Fruit fly (Drosophila melanogaster) whole organism, pupa: ENCODE measurements around the gene roq.

Source experiments
- CG10348 ChIP-seq: fragments of 200-800 bp; sonication (Bioruptor generic); IDR thresholded peaks from 2 replicates; pipeline ENCODE4 v1.3.6; 2022; ENCODE audit warnings: missing biosample characterization, missing genetic modification characterization
- CG12605 ChIP-seq: fragments of 200-800 bp; sonication (Bioruptor generic); IDR thresholded peaks from 2 replicates; pipeline ENCODE4 v1.3.6; 2022; ENCODE audit warnings: missing biosample characterization, missing genetic modification characterization
- CG13204 ChIP-seq: fragments of 200-800 bp; sonication (Bioruptor generic); optimal IDR thresholded peaks from 2 replicates; lab custom pipeline; 2018; ENCODE audit warnings: missing biosample characterization, mild to moderate bottlenecking, missing genetic modification characterization, moderate library complexity
- CG14655 ChIP-seq: fragments of 200-800 bp; sonication (Bioruptor generic); optimal IDR thresholded peaks from 3 replicates; lab custom pipeline; 2017; ENCODE audit warnings: mild to moderate bottlenecking, missing biosample characterization, missing genetic modification reagents, missing genetic modification characterization
- CG15710 ChIP-seq: fragments of 200-800 bp; sonication (Bioruptor generic); optimal IDR thresholded peaks from 2 replicates; lab custom pipeline; 2018; ENCODE audit warnings: missing biosample characterization, mild to moderate bottlenecking, missing genetic modification characterization, moderate library complexity
- CG17806 ChIP-seq: fragments of 200-800 bp; sonication (Bioruptor generic); optimal IDR thresholded peaks from 2 replicates; lab custom pipeline; 2018; ENCODE audit warnings: missing biosample characterization, mild to moderate bottlenecking, missing genetic modification characterization, moderate library complexity
- CG32121 ChIP-seq: fragments of 200-800 bp; sonication (Bioruptor generic); IDR thresholded peaks from 2 replicates; pipeline ENCODE4 v1.3.6; 2022; ENCODE audit warnings: missing biosample characterization, missing genetic modification characterization
- CG34367 ChIP-seq: fragments of 200-800 bp; sonication (Bioruptor generic); optimal IDR thresholded peaks from 2 replicates; lab custom pipeline; 2018; ENCODE audit warnings: missing biosample characterization, mild to moderate bottlenecking, missing genetic modification characterization
- CG4496 ChIP-seq: fragments of 200-800 bp; sonication (Bioruptor generic); IDR thresholded peaks from 3 replicates; pipeline ENCODE4 v1.3.6; 2022; ENCODE audit warnings: missing biosample characterization, missing genetic modification characterization
- CG8159 ChIP-seq: fragments of 200-800 bp; sonication (Bioruptor generic); optimal IDR thresholded peaks from 3 replicates; lab custom pipeline; 2018; ENCODE audit warnings: missing biosample characterization, mild to moderate bottlenecking, missing genetic modification characterization, moderate library complexity
- CG8301 ChIP-seq: fragments of 200-800 bp; sonication (Bioruptor generic); optimal IDR thresholded peaks from 2 replicates; lab custom pipeline; 2018; ENCODE audit warnings: missing biosample characterization, mild to moderate bottlenecking, missing genetic modification characterization
- CG9948 ChIP-seq: fragments of 200-800 bp; sonication (Bioruptor generic); optimal IDR thresholded peaks from 2 replicates; lab custom pipeline; 2018; ENCODE audit warnings: missing biosample characterization, mild to moderate bottlenecking, missing genetic modification characterization, moderate library complexity
- D1 ChIP-seq: fragments of 200-800 bp; sonication (Bioruptor generic); optimal IDR thresholded peaks from 2 replicates; lab custom pipeline; 2018; ENCODE audit warnings: missing biosample characterization, mild to moderate bottlenecking, missing genetic modification characterization, moderate library complexity
- EcR ChIP-seq: fragments of 200-800 bp; sonication (Bioruptor generic); optimal IDR thresholded peaks from 3 replicates; lab custom pipeline; 2019; ENCODE audit warnings: missing biosample characterization, missing genetic modification characterization, mild to moderate bottlenecking, moderate library complexity, missing genetic modification reagents
- Ets98B ChIP-seq: fragments of 200-800 bp; sonication (Bioruptor generic); IDR thresholded peaks from 2 replicates; pipeline ENCODE4 v1.3.6; 2022; ENCODE audit warnings: missing biosample characterization, missing genetic modification characterization
- Pif1A ChIP-seq: fragments of 200-800 bp; sonication (Bioruptor generic); optimal IDR thresholded peaks from 3 replicates; lab custom pipeline; 2016; ENCODE audit warnings: missing biosample characterization, missing genetic modification characterization
- Pif1B ChIP-seq: fragments of 200-800 bp; sonication (Bioruptor generic); optimal IDR thresholded peaks from 3 replicates; lab custom pipeline; 2016; ENCODE audit warnings: missing biosample characterization, missing genetic modification characterization
- Snoo ChIP-seq: fragments of 200-800 bp; sonication (Bioruptor generic); optimal IDR thresholded peaks from 3 replicates; lab custom pipeline; 2017; ENCODE audit warnings: missing biosample characterization, mild to moderate bottlenecking, missing genetic modification characterization, inconsistent platforms
- fd96Ca ChIP-seq: fragments of 200-800 bp; sonication (Bioruptor generic); IDR thresholded peaks from 3 replicates; pipeline ENCODE4 v1.3.6; 2022; ENCODE audit warnings: missing biosample characterization, missing genetic modification characterization
- gl ChIP-seq: fragments of 200-800 bp; sonication (Bioruptor generic); optimal IDR thresholded peaks from 2 replicates; lab custom pipeline; 2018; ENCODE audit warnings: missing biosample characterization, mild to moderate bottlenecking, missing genetic modification characterization
- rn ChIP-seq: fragments of 200-800 bp; sonication (Bioruptor generic); IDR thresholded peaks from 2 replicates; pipeline ENCODE4 v1.3.6; 2022; ENCODE audit warnings: missing biosample characterization, missing genetic modification characterization

Gene roq

DNA sequence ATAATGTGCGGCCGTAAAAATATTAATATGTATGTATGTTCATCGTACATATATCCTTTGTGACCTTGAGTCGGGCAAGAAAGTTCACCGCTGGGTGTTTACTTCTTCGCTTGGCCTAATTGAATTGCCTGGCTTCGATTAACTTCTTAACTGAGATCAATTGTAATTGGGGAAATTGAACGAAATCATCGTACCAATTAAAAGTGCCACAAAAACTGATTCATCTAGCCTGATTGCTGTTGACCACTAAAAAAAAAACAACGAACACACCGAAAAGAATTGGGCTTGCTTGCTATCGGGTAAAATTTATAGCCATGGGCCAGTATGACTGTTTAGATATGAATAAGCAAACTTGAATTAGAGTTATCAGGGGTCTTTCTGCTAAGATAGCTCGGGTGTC, 23.9 kb upstream of the roq start:
- TF ChIP-seq CG10348 (no peak), CG34367 (tag; lab: Kevin White, UChicago) (no peak), rn (GFP tag; lab: Robert Waterston, UW) (no peak), Pif1A (GFP tag; lab: Kevin White, UChicago) (no peak), gl (tag; lab: Kevin White, UChicago) (no peak), fd96Ca (GFP tag; lab: Robert Waterston, UW) (no peak), Snoo (tag; lab: Kevin White, UChicago) (no peak), CG8159 (no peak), CG17806 (tag; lab: Kevin White, UChicago) (no peak), CG14655 (no peak), Ets98B (GFP tag; lab: Robert Waterston, UW) (no peak), CG4496 (GFP tag; lab: Robert Waterston, UW) (no peak), EcR (no peak), CG8301 (tag; lab: Kevin White, UChicago) (no peak), CG9948 (tag; lab: Kevin White, UChicago) (no peak), Pif1B (GFP tag; lab: Kevin White, UChicago) (no peak), CG13204 (GFP tag; lab: Kevin White, UChicago) (no peak), CG15710 (tag; lab: Kevin White, UChicago) (no peak), D1 (tag; lab: Kevin White, UChicago) (no peak)

DNA sequence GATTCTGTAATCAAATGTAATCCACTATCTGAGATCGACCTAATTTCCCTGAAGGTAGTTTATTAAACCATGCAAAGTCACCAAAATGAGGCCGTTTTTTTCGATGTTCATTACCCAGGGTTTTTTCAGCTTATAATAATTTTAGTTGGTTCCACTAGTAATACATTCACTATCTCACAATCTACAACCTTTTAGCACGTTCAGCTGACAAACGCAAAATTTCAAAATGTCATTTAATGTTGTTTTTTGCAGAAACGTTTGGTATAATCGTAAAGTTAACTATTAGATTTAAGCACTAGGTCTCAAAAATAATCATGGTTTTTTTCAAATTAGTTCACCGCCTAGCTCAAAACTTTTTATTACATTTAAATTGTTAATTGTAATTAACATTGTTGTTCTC, 21.8 kb upstream of the roq start, which contains the start of gene CG44836:
Gene CG44836 (minus strand): TSS at position 101 of the 400 bp plus-strand sequence.
- no peak for TF ChIP-seq CG34367 (tag; lab: Kevin White, UChicago)
- no peak for TF ChIP-seq EcR
- TF ChIP-seq CG12605 (GFP tag; lab: Robert Waterston, UW), result no peak
- no peak for TF ChIP-seq Snoo (tag; lab: Kevin White, UChicago)
- TF ChIP-seq CG9948 (tag; lab: Kevin White, UChicago), result no peak
- TF ChIP-seq rn (GFP tag; lab: Robert Waterston, UW), result no peak
- no peak for TF ChIP-seq Ets98B (GFP tag; lab: Robert Waterston, UW)
- TF ChIP-seq CG4496 (GFP tag; lab: Robert Waterston, UW), result no peak

dm6 chr3L:16394506-16394905, 16.1 kb upstream of the roq start, which contains the start of gene Gagr:
TSS of gene Gagr (plus strand) at chr3L:16394586.
- TF ChIP-seq fd96Ca (GFP tag; lab: Robert Waterston, UW) (no peak), CG4496 (GFP tag; lab: Robert Waterston, UW) (no peak), D1 (tag; lab: Kevin White, UChicago) (no peak), CG9948 (tag; lab: Kevin White, UChicago) (no peak), CG8159 (no peak), Pif1A (GFP tag; lab: Kevin White, UChicago) (no peak), CG14655 (no peak), Ets98B (GFP tag; lab: Robert Waterston, UW) (no peak), rn (GFP tag; lab: Robert Waterston, UW) (no peak)

DNA sequence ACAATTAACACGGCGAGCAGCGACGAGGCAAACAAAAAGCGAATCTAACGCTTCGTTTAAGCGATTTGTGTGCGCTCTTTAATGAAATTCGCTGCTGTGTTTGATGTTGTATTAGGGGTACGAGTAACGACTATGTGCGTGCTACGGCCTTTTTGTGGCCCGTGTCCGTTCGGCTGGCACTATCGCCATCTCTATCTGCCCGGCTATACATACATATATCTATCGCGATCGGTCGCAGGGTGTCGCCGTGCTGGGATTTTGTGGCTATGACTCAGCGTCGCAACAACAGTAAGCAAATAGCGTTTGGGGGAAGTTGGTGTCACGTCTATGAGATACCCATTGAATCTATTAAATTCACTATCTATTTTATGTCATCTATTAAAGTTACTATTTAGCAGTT, 15.3 kb upstream of the roq start:
- no peak for TF ChIP-seq CG9948 (tag; lab: Kevin White, UChicago)
- no peak for TF ChIP-seq Snoo (tag; lab: Kevin White, UChicago)
- TF ChIP-seq CG15710 (tag; lab: Kevin White, UChicago), result no peak
- TF ChIP-seq CG34367 (tag; lab: Kevin White, UChicago), result no peak
- TF ChIP-seq CG17806 (tag; lab: Kevin White, UChicago), result no peak
- TF ChIP-seq CG14655, result no peak
- TF ChIP-seq EcR, result no peak
- no peak for TF ChIP-seq CG32121 (GFP tag; lab: Robert Waterston, UW)
- TF ChIP-seq CG8301 (tag; lab: Kevin White, UChicago), result no peak
- no peak for TF ChIP-seq CG13204 (GFP tag; lab: Kevin White, UChicago)
- no peak for TF ChIP-seq CG4496 (GFP tag; lab: Robert Waterston, UW)
- no peak for TF ChIP-seq gl (tag; lab: Kevin White, UChicago)
- no peak for TF ChIP-seq D1 (tag; lab: Kevin White, UChicago)
- no peak for TF ChIP-seq Ets98B (GFP tag; lab: Robert Waterston, UW)
- TF ChIP-seq, all 21 proteins: peak for 0

DNA sequence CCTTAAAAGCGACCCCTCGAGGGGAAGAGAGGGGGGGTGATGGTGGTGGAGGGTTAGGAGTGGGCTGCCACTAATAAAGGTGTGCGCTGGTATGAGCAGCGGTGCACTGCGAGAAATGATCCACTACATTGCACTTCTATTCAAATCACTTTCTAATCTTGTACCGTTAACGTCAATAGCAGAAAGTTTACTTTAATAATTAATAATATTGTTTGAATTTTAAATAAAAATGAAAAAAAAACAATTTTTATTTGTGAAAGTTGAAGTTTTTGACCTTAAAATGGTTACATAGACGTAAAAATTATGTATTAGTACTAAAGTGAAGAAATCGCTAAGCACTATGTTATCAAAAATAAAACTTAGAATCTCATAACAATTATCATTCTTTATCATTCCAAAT, 14.5 kb upstream of the roq start:
- TF ChIP-seq CG10348 (no peak), gl (tag; lab: Kevin White, UChicago) (no peak), Pif1A (GFP tag; lab: Kevin White, UChicago) (no peak), Snoo (tag; lab: Kevin White, UChicago) (no peak), CG14655 (peak; percentile 55), CG8159 (peak; percentile 9), fd96Ca (GFP tag; lab: Robert Waterston, UW) (no peak; the same call in 2 of the 3 replicates), CG17806 (tag; lab: Kevin White, UChicago) (peak; percentile 6), CG9948 (tag; lab: Kevin White, UChicago) (peak; percentile 34), CG15710 (tag; lab: Kevin White, UChicago) (peak; percentile 9)
- TF ChIP-seq, all 21 proteins: peak for 5

- TF ChIP-seq fd96Ca (GFP tag; lab: Robert Waterston, UW) (0 out of 3 replicates have a peak, but pooled peaks have one; percentile 20), Pif1B (GFP tag; lab: Kevin White, UChicago) (no peak), CG8159 (no peak), gl (tag; lab: Kevin White, UChicago) (no peak), CG10348 (no peak), CG8301 (tag; lab: Kevin White, UChicago) (no peak), CG32121 (GFP tag; lab: Robert Waterston, UW) (no peak), CG17806 (tag; lab: Kevin White, UChicago) (no peak), CG34367 (tag; lab: Kevin White, UChicago) (no peak), EcR (peak; percentile 91)
Observed at dm6 chr3L:16392203-16392800, 13.9 kb upstream of the roq start.
